Worm (Caenorhabditis elegans): Measurements from ENCODE around the gene sdz-9.

sdz-9 gene

ce11 chrII:2773534-2773933, at the start of gene sdz-9:
sdz-9 (minus strand) TSS chrII:2773634.
- TF ChIP-seq mab-5 (tag; optimal IDR thresholded peaks at IDR 0.05), result no peak
- TF ChIP-seq flh-1 (GFP tag; optimal IDR thresholded peaks at IDR 0.05), result no peak
- no peak for TF ChIP-seq lsy-2 (tag; optimal IDR thresholded peaks at IDR 0.05)
- no peak for TF ChIP-seq sem-2 (GFP tag; optimal IDR thresholded peaks at IDR 0.05)
- no peak for TF ChIP-seq ceh-43 (GFP tag; optimal IDR thresholded peaks at IDR 0.05)
- TF ChIP-seq nhr-28 (tag; optimal IDR thresholded peaks at IDR 0.05), result no peak
- no peak for TF ChIP-seq M03D4.4 (tag; optimal IDR thresholded peaks at IDR 0.05)
- no peak for TF ChIP-seq elt-3 (tag; optimal IDR thresholded peaks at IDR 0.05)
- no peak for TF ChIP-seq blmp-1 (tag; optimal IDR thresholded peaks at IDR 0.05)
- TF ChIP-seq tbx-8 (GFP tag; optimal IDR thresholded peaks at IDR 0.05), result no peak
- TF ChIP-seq ces-1 (GFP tag; optimal IDR thresholded peaks at IDR 0.05), result no peak
- no peak for TF ChIP-seq elt-1 (tag; optimal IDR thresholded peaks at IDR 0.05; ENCODE audit: borderline replicate concordance, insufficient read depth)
- no peak for TF ChIP-seq snpc-4 (tag; optimal IDR thresholded peaks at IDR 0.05)
- no peak for TF ChIP-seq ham-2 (GFP tag; optimal IDR thresholded peaks at IDR 0.05)
- no peak for TF ChIP-seq cnd-1 (tag; optimal IDR thresholded peaks at IDR 0.05)
- TF ChIP-seq lin-13 (tag; optimal IDR thresholded peaks at IDR 0.05), result no peak
- TF ChIP-seq sptf-1 (tag; optimal IDR thresholded peaks at IDR 0.05), result no peak
- TF ChIP-seq unc-120 (tag; optimal IDR thresholded peaks at IDR 0.05; ENCODE audit: poor library complexity, severe bottlenecking), result no peak
- no peak for TF ChIP-seq lin-32 (GFP tag; optimal IDR thresholded peaks at IDR 0.05)
- no peak for TF ChIP-seq nhr-12 (tag; optimal IDR thresholded peaks at IDR 0.05)

- TF ChIP-seq lin-13 (tag; optimal IDR thresholded peaks at IDR 0.05) (no peak), ztf-11 (tag; optimal IDR thresholded peaks at IDR 0.05) (no peak), tbx-8 (GFP tag; optimal IDR thresholded peaks at IDR 0.05) (no peak), M03D4.4 (tag; optimal IDR thresholded peaks at IDR 0.05) (no peak), zip-8 (tag; optimal IDR thresholded peaks at IDR 0.05) (no peak), drap-1 (GFP tag; optimal IDR thresholded peaks at IDR 0.05) (no peak)
Measured at ce11 chrII:2822435-2822920, 49.0 kb upstream of the sdz-9 start, which contains the start of the genes fut-4 and K12H6.10. fut-4 (minus strand) TSS chrII:2822535. K12H6.10 (plus strand) TSS chrII:2822870.

DNA sequence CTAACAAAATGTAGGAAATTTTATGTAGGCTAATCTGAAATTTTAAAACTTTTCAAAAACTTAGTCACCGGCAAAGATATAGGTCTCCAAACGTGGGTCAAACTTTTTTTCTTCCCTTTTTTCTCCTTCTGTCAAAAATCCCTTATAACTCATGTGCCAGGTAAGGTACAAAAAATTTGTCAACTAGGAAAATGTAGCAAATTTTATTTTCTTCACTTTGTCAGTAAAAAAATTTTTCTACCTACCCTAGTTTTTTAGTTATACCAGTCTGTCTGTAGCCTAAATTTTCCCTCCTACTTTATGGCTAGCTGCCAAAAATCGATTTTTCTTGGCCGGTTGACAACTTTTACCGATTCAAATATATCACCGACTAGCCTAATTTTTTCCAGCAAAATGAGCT, 43.2 kb upstream of the sdz-9 start, which contains the start of gene set-13:
set-13 (plus strand) TSS at position 301 of the 400 bp plus-strand sequence.
- TF ChIP-seq ham-2 (GFP tag; optimal IDR thresholded peaks at IDR 0.05) (no peak), unc-62 (GFP tag; optimal IDR thresholded peaks at IDR 0.05) (no peak), flh-1 (GFP tag; optimal IDR thresholded peaks at IDR 0.05) (no peak), cnd-1 (tag; optimal IDR thresholded peaks at IDR 0.05) (no peak), mls-2 (tag; optimal IDR thresholded peaks at IDR 0.05) (no peak), lin-32 (GFP tag; optimal IDR thresholded peaks at IDR 0.05) (no peak)

DNA sequence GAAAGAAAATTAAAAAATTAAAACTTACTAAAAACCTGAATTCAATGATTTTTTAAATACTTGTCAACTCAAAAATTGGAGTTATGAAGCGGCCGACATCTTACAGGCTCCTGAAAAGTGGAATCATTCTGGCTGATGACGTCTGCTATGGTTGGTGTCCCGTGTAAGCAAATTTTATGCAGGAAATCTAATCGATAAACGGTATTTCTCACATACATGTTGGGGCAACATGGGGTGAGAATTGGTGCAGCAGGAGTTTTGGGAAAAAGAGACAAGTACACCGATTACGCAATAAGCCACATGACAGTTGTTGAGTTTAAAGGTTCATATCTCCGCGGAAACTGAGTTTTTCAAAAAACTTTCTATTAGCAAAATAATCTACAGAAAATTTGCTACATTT, 42.0 kb upstream of the sdz-9 start, which contains the start of gene K12H6.2:
K12H6.2 (minus strand) TSS at position 101 of the 400 bp plus-strand sequence.
- TF ChIP-seq ham-2 (GFP tag; optimal IDR thresholded peaks at IDR 0.05), result no peak
- no peak for TF ChIP-seq M03D4.4 (tag; optimal IDR thresholded peaks at IDR 0.05)
- peak; percentile 46 for TF ChIP-seq zip-8 (tag; optimal IDR thresholded peaks at IDR 0.05)

DNA sequence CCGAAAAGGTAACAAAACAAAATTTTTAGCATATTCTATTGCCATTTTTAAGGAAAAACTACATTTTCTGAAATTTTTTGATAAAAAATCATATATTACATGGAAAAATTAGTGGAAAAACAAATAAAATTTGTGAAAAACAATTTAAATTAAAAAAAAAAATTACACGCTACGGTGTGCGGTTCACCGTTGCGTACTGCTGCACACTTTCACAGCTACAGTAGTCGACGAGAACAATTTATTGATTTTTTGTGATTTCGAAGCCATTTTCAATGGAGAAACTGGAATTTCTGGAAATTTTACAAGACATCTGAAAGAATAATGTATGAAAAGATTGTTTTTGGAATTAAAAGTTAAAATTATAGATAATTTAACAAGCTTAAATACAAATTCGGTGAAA, 41.6 kb upstream of the sdz-9 start:
- TF ChIP-seq pha-4 (tag; optimal IDR thresholded peaks at IDR 0.05), result no peak
- TF ChIP-seq M03D4.4 (tag; optimal IDR thresholded peaks at IDR 0.05), result no peak
- TF ChIP-seq ham-2 (GFP tag; optimal IDR thresholded peaks at IDR 0.05), result no peak
- no peak for TF ChIP-seq nhr-2 (tag; optimal IDR thresholded peaks at IDR 0.05)
- no peak for TF ChIP-seq hlh-1 (tag; optimal IDR thresholded peaks at IDR 0.05)
- no peak for TF ChIP-seq ceh-43 (GFP tag; optimal IDR thresholded peaks at IDR 0.05)
- TF ChIP-seq tbx-8 (GFP tag; optimal IDR thresholded peaks at IDR 0.05), result no peak
- TF ChIP-seq mls-2 (tag; optimal IDR thresholded peaks at IDR 0.05), result no peak
- TF ChIP-seq drap-1 (GFP tag; optimal IDR thresholded peaks at IDR 0.05), result no peak
- TF ChIP-seq ztf-11 (tag; optimal IDR thresholded peaks at IDR 0.05), result no peak
- no peak for TF ChIP-seq elt-1 (tag; optimal IDR thresholded peaks at IDR 0.05; ENCODE audit: borderline replicate concordance, insufficient read depth)
- TF ChIP-seq bed-3 (GFP tag; optimal IDR thresholded peaks at IDR 0.05), result no peak
- TF ChIP-seq unc-62 (GFP tag; optimal IDR thresholded peaks at IDR 0.05), result no peak
- TF ChIP-seq zip-8 (tag; optimal IDR thresholded peaks at IDR 0.05), result no peak
- TF ChIP-seq ceh-83 (GFP tag; optimal IDR thresholded peaks at IDR 0.05), result no peak
- TF ChIP-seq mep-1 (tag; optimal IDR thresholded peaks at IDR 0.05), result no peak

Measured in whole organism, mixed stage, embryonic.